Worm (Caenorhabditis elegans): Measurements from ENCODE around the gene H39E23.2.

- TF ChIP-seq him-1 (tag; optimal IDR thresholded peaks at IDR 0.05) (no peak), dao-5 (tag; optimal IDR thresholded peaks at IDR 0.05) (no peak)
Measured at ce11 chrV:14083970-14084369, 26.2 kb upstream of the H39E23.2 start, which contains the start of gene D1086.7.
